Fruit fly (Drosophila melanogaster) whole organism, embryonic: Measurements from ENCODE around the gene Cp16.

Experiments used
- Abd-B ChIP-seq: fragments of 200-800 bp; sonication (Bioruptor generic); optimal IDR thresholded peaks from 2 replicates; lab custom pipeline; 2018; ENCODE audit warnings: missing biosample characterization, mild to moderate bottlenecking, missing genetic modification characterization, moderate library complexity
- Ada2b ChIP-seq: fragments of 200-800 bp; sonication (Bioruptor generic); IDR thresholded peaks from 2 replicates; pipeline ENCODE4 v1.3.6; 2022; ENCODE audit warnings: missing biosample characterization, missing genetic modification characterization
- Atf6 ChIP-seq: fragments of 200-800 bp; sonication (Bioruptor generic); IDR thresholded peaks from 2 replicates; pipeline ENCODE4 v1.3.6; 2022; ENCODE audit warnings: missing biosample characterization, missing genetic modification characterization
- B-H1 ChIP-seq: fragments of 200-800 bp; sonication (Bioruptor generic); IDR thresholded peaks from 3 replicates; pipeline ENCODE4 v1.3.6; 2022; ENCODE audit warnings: missing biosample characterization, missing genetic modification characterization
- CG11093 ChIP-seq: fragments of 200-800 bp; sonication (Bioruptor generic); IDR thresholded peaks from 3 replicates; pipeline ENCODE4 v1.3.6; 2022; ENCODE audit warnings: missing biosample characterization, missing genetic modification characterization
- CG11456 ChIP-seq: fragments of 200-800 bp; sonication (Bioruptor generic); IDR thresholded peaks from 3 replicates; pipeline ENCODE4 v1.3.6; 2022; ENCODE audit warnings: missing biosample characterization, missing genetic modification characterization
- CG12744 ChIP-seq: fragments of 200-800 bp; sonication (Bioruptor generic); optimal IDR thresholded peaks from 2 replicates; lab custom pipeline; 2016; ENCODE audit warnings: missing biosample characterization, missing genetic modification characterization
- CG16779 ChIP-seq: fragments of 200-800 bp; sonication (Bioruptor generic); IDR thresholded peaks from 2 replicates; pipeline ENCODE4 v1.3.6; 2022; ENCODE audit warnings: missing biosample characterization, missing genetic modification characterization
- CG17186 ChIP-seq: fragments of 200-800 bp; sonication (Bioruptor generic); optimal IDR thresholded peaks from 3 replicates; lab custom pipeline; 2017; ENCODE audit warnings: missing biosample characterization, missing genetic modification reagents, missing genetic modification characterization
- CG18262 ChIP-seq: fragments of 200-800 bp; optimal IDR thresholded peaks from 3 replicates; lab custom pipeline; 2019; ENCODE audit warnings: missing biosample characterization, mild to moderate bottlenecking, missing genetic modification characterization, moderate library complexity
- CG1832 ChIP-seq: fragments of 200-800 bp; sonication (Bioruptor generic); optimal IDR thresholded peaks from 2 replicates; lab custom pipeline; 2017; ENCODE audit warnings: missing biosample characterization, mild to moderate bottlenecking, missing genetic modification characterization, inconsistent platforms
- CG3065 ChIP-seq: fragments of 200-800 bp; sonication (Bioruptor generic); optimal IDR thresholded peaks from 2 replicates; lab custom pipeline; 2016; ENCODE audit warnings: missing biosample characterization, missing genetic modification characterization
- CG31365 ChIP-seq: fragments of 200-800 bp; sonication (Bioruptor generic); optimal IDR thresholded peaks from 2 replicates; lab custom pipeline; 2018; ENCODE audit warnings: missing biosample characterization, mild to moderate bottlenecking, missing genetic modification characterization
- CG33213 ChIP-seq: fragments of 200-800 bp; sonication (Bioruptor generic); optimal IDR thresholded peaks from 3 replicates; lab custom pipeline; 2016; ENCODE audit warnings: missing biosample characterization, missing genetic modification characterization
- CG4730 ChIP-seq: fragments of 200-800 bp; sonication (Bioruptor generic); IDR thresholded peaks from 2 replicates; pipeline ENCODE4 v1.3.6; 2022; ENCODE audit warnings: missing biosample characterization, missing genetic modification characterization
- CG6654 ChIP-seq: fragments of 200-800 bp; sonication (Bioruptor generic); optimal IDR thresholded peaks from 2 replicates; lab custom pipeline; 2017; ENCODE audit warnings: missing biosample characterization, mild to moderate bottlenecking, missing genetic modification characterization
- CG7745 ChIP-seq: fragments of 200-800 bp; sonication (Bioruptor generic); optimal IDR thresholded peaks from 2 replicates; lab custom pipeline; 2018; ENCODE audit warnings: missing biosample characterization, mild to moderate bottlenecking, missing genetic modification characterization, moderate library complexity
- CG8388 ChIP-seq: fragments of 200-800 bp; sonication (Bioruptor generic); optimal IDR thresholded peaks from 2 replicates; lab custom pipeline; 2019; ENCODE audit warnings: missing biosample characterization, mild to moderate bottlenecking, missing genetic modification characterization, moderate library complexity
- D ChIP-seq, 2 experiments: fragments of 200-800 bp in 1 of 2; fragments of >200 bp in 1 of 2; sonication (Bioruptor generic) in 1 of 2; optimal IDR thresholded peaks; 2 replicates in 1 of 2; 3 replicates in 1 of 2; lab custom pipeline; 2017; ENCODE audit warnings: mild to moderate bottlenecking in 1 of 2, missing biosample characterization in 1 of 2, missing genetic modification characterization in 1 of 2, missing genetic modification reagents in 1 of 2
- Dll ChIP-seq: fragments of 200-800 bp; sonication (Bioruptor generic); IDR thresholded peaks from 4 replicates; pipeline ENCODE4 v1.3.6; 2022; ENCODE audit warnings: missing biosample characterization, missing genetic modification characterization; ENCODE audit not compliant: partially characterized antibody
- Drgx ChIP-seq: fragments of 200-800 bp; sonication (Bioruptor generic); IDR thresholded peaks from 2 replicates; pipeline ENCODE4 v1.3.6; 2022; ENCODE audit warnings: missing biosample characterization, missing genetic modification characterization
- Fer3 ChIP-seq: fragments of 200-800 bp; sonication (Bioruptor generic); optimal IDR thresholded peaks from 2 replicates; lab custom pipeline; 2018; ENCODE audit warnings: missing biosample characterization, mild to moderate bottlenecking, missing genetic modification characterization, moderate library complexity
- Hr78 ChIP-seq, 2 experiments: fragments of 200-800 bp in 1 of 2; fragments of >200 bp in 1 of 2; sonication (Bioruptor generic) in 1 of 2; optimal IDR thresholded peaks; 2 replicates each; lab custom pipeline; 2017 to 2019; ENCODE audit warnings: missing biosample characterization in 2 of 2, missing genetic modification characterization in 2 of 2, mild to moderate bottlenecking in 1 of 2, moderate library complexity in 1 of 2
- MESR4 ChIP-seq: fragments of 200-800 bp; sonication (Bioruptor generic); optimal IDR thresholded peaks from 2 replicates; lab custom pipeline; 2018; ENCODE audit warnings: missing biosample characterization, mild to moderate bottlenecking, missing genetic modification characterization, moderate library complexity
- NfI ChIP-seq: fragments of 200-800 bp; sonication (Bioruptor generic); optimal IDR thresholded peaks from 3 replicates; lab custom pipeline; 2018; ENCODE audit warnings: missing biosample characterization, mild to moderate bottlenecking, missing genetic modification characterization, moderate library complexity
- Oaz ChIP-seq: fragments of 200-800 bp; sonication (Bioruptor generic); IDR thresholded peaks from 2 replicates; pipeline ENCODE4 v1.3.6; 2022; ENCODE audit warnings: missing biosample characterization, missing genetic modification characterization
- Tbp ChIP-seq: fragments of >200 bp; optimal IDR thresholded peaks from 2 replicates; lab custom pipeline; 2018; ENCODE audit warnings: missing biosample characterization, missing genetic modification characterization
- ac ChIP-seq: fragments of 200-800 bp; sonication (Bioruptor generic); optimal IDR thresholded peaks from 3 replicates; lab custom pipeline; 2017; ENCODE audit warnings: missing biosample characterization, mild to moderate bottlenecking, missing genetic modification characterization
- ase ChIP-seq: fragments of 200-800 bp; sonication (Bioruptor generic); IDR thresholded peaks from 3 replicates; pipeline ENCODE4 v1.3.6; 2022; ENCODE audit warnings: missing biosample characterization, missing genetic modification characterization
- bowl ChIP-seq: fragments of 200-800 bp; sonication (Bioruptor generic); IDR thresholded peaks from 2 replicates; pipeline ENCODE4 v1.3.6; 2022; ENCODE audit warnings: missing biosample characterization, missing genetic modification characterization
- br ChIP-seq: fragments of >200 bp; optimal IDR thresholded peaks from 2 replicates; lab custom pipeline; 2017
- cato ChIP-seq: fragments of 200-800 bp; sonication (Bioruptor generic); optimal IDR thresholded peaks from 2 replicates; lab custom pipeline; 2016; ENCODE audit warnings: missing biosample characterization, missing genetic modification characterization, borderline replicate concordance
- cg ChIP-seq: fragments of 200-800 bp; sonication (Bioruptor generic); optimal IDR thresholded peaks from 3 replicates; lab custom pipeline; 2019; ENCODE audit warnings: missing biosample characterization, mild to moderate bottlenecking, missing genetic modification characterization, moderate library complexity
- ci ChIP-seq: fragments of 200-800 bp; sonication (Bioruptor generic); IDR thresholded peaks from 3 replicates; pipeline ENCODE4 v1.3.6; 2022; ENCODE audit warnings: missing biosample characterization, missing genetic modification characterization
- lab ChIP-seq: fragments of 200-800 bp; sonication (Bioruptor generic); optimal IDR thresholded peaks from 3 replicates; lab custom pipeline; 2017; ENCODE audit warnings: missing biosample characterization, missing genetic modification characterization, mild to moderate bottlenecking, moderate library complexity, missing genetic modification reagents
- lbe ChIP-seq: fragments of 200-800 bp; sonication (Bioruptor generic); optimal IDR thresholded peaks from 2 replicates; lab custom pipeline; 2016; ENCODE audit warnings: missing biosample characterization, mild to moderate bottlenecking, missing genetic modification characterization
- nerfin-1 ChIP-seq: fragments of 200-800 bp; sonication (Bioruptor generic); optimal IDR thresholded peaks from 3 replicates; lab custom pipeline; 2019; ENCODE audit warnings: missing biosample characterization, mild to moderate bottlenecking, missing genetic modification characterization, moderate library complexity
- nmo ChIP-seq: fragments of 200-800 bp; sonication (Bioruptor generic); optimal IDR thresholded peaks from 2 replicates; lab custom pipeline; 2018; ENCODE audit warnings: missing biosample characterization, mild to moderate bottlenecking, missing genetic modification characterization, moderate library complexity
- rib ChIP-seq: fragments of 200-800 bp; sonication (Bioruptor generic); IDR thresholded peaks from 2 replicates; pipeline ENCODE4 v1.3.6; 2022; ENCODE audit warnings: missing biosample characterization, missing genetic modification characterization
- row ChIP-seq: fragments of 200-800 bp; sonication (Bioruptor generic); IDR thresholded peaks from 3 replicates; pipeline ENCODE4 v1.3.6; 2022; ENCODE audit warnings: missing biosample characterization, missing genetic modification characterization
- sc ChIP-seq, 3 experiments: fragments of >200 bp in 2 of 3; fragments of 200-800 bp in 1 of 3; sonication (Bioruptor generic) in 1 of 3; optimal IDR thresholded peaks; 2 replicates in 2 of 3; 3 replicates in 1 of 3; lab custom pipeline; 2017; ENCODE audit warnings: mild to moderate bottlenecking in 1 of 3, missing biosample characterization in 1 of 3, missing genetic modification characterization in 1 of 3, missing genetic modification reagents in 1 of 3
- shn ChIP-seq: fragments of 200-800 bp; sonication (Bioruptor generic); optimal IDR thresholded peaks from 3 replicates; lab custom pipeline; 2016; ENCODE audit warnings: missing biosample characterization, missing genetic modification characterization
- sqz ChIP-seq: fragments of 200-800 bp; sonication (Bioruptor generic); optimal IDR thresholded peaks from 3 replicates; lab custom pipeline; 2018; ENCODE audit warnings: missing biosample characterization, mild to moderate bottlenecking, missing genetic modification characterization
- tio ChIP-seq: fragments of 200-800 bp; sonication (Bioruptor generic); optimal IDR thresholded peaks from 2 replicates; lab custom pipeline; 2017; ENCODE audit warnings: missing biosample characterization, missing genetic modification characterization, inconsistent platforms
- tna ChIP-seq: fragments of 200-800 bp; sonication (Bioruptor generic); IDR thresholded peaks from 2 replicates; pipeline ENCODE4 v1.3.6; 2022; ENCODE audit warnings: missing biosample characterization, missing genetic modification characterization; ENCODE audit not compliant: partially characterized antibody
- trh ChIP-seq: fragments of 200-800 bp; sonication (Bioruptor generic); optimal IDR thresholded peaks from 2 replicates; lab custom pipeline; 2016; ENCODE audit warnings: missing biosample characterization, missing genetic modification characterization
- tup ChIP-seq: fragments of 200-800 bp; sonication (Bioruptor generic); optimal IDR thresholded peaks from 2 replicates; lab custom pipeline; 2016; ENCODE audit warnings: missing biosample characterization, mild to moderate bottlenecking, missing genetic modification characterization, moderate library complexity
- twi ChIP-seq: fragments of 200-800 bp; optimal IDR thresholded peaks from 2 replicates; lab custom pipeline; 2019; ENCODE audit warnings: missing biosample characterization, mild to moderate bottlenecking, missing genetic modification characterization, moderate library complexity

The Cp16 gene

DNA sequence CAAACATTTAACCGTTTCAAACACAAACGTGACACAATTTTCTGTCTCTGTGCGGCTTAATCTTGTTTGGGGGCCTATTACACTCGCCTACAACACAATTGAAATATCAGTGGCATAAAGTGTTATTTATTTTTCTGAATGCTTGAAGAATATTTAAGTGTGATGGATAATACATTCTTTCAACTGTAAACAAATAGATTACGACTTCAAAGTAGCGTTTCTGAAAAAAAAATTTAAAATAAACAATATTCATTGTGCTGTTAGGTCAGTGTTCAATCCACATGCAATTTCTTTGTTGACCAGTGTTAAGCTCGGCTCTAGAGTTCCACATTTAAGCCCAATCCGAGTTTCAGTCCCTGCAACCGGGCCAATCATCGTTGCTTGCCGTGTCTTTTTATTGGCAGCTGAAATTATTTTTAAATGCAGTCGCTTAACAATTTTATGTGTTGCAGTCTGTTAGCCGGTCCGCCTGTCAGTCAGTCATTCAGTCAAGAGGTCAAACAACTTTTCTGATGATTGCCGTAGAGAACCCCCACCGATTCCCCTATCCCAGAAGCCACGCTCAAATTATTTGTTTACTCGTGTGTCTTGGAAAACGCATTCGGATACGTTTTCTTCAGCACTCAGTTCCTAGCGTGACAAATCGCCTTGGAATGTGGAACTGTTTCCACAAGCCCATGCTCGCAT lies 41.4 kb downstream of the Cp16 start (continued):
- TF ChIP-seq Tbp (GFP tag; lab: Kevin White, UChicago) (no peak), Abd-B (GFP tag; lab: Kevin White, UChicago) (peak; percentile 72), rib (GFP tag; lab: Robert Waterston, UW) (no peak), tup (GFP tag; lab: Kevin White, UChicago) (peak; percentile 50), CG4730 (GFP tag; lab: Robert Waterston, UW) (peak; percentile 48; the same call in 1 of the 2 replicates), Atf6 (peak; percentile 60; the same call in 1 of the 2 replicates), Ada2b (GFP tag; lab: Robert Waterston, UW) (peak; percentile 66), CG16779 (GFP tag; lab: Robert Waterston, UW) (no peak), CG33213 (no peak), CG6654 (GFP tag; lab: Kevin White, UChicago) (peak; percentile 25), Hr78 (GFP tag; optimal IDR thresholded peaks at IDR 0.05; lab: Kevin White, UChicago) (peak in 1 of 2 experiments; percentile 73), CG17186 (GFP tag; lab: Kevin White, UChicago) (no peak), br (lab: Kevin White, UChicago) (no peak), NfI (GFP tag; lab: Kevin White, UChicago) (peak; percentile 73), CG11093 (GFP tag; lab: Robert Waterston, UW) (0 out of 3 replicates have a peak, but pooled peaks have one; percentile 26), lbe (GFP tag; lab: Kevin White, UChicago) (no peak), CG7745 (no peak), cato (GFP tag; lab: Kevin White, UChicago) (peak; percentile 60), CG11456 (0 out of 3 replicates have a peak, but pooled peaks have one; percentile 42), CG8388 (GFP tag; lab: Kevin White, UChicago) (peak; percentile 82), nmo (GFP tag; lab: Kevin White, UChicago) (peak; percentile 85), CG1832 (GFP tag; lab: Kevin White, UChicago) (no peak), sqz (peak; percentile 57), sc (optimal IDR thresholded peaks at IDR 0.05; lab: Kevin White, UChicago) (no peak), sc (GFP tag; optimal IDR thresholded peaks at IDR 0.05; lab: Kevin White, UChicago) (peak; percentile 66), CG3065 (GFP tag; lab: Kevin White, UChicago) (peak; percentile 38), MESR4 (GFP tag; lab: Kevin White, UChicago) (no peak), trh (GFP tag; lab: Kevin White, UChicago) (peak; percentile 35), CG31365 (tag; lab: Kevin White, UChicago) (no peak), CG12744 (GFP tag; lab: Kevin White, UChicago) (no peak), lab (GFP tag; lab: Kevin White, UChicago) (peak; percentile 46), D (optimal IDR thresholded peaks at IDR 0.05; lab: Kevin White, UChicago) (no peak), D (GFP tag; optimal IDR thresholded peaks at IDR 0.05; lab: Kevin White, UChicago) (peak; percentile 62), Oaz (peak; percentile 5; the same call in 1 of the 2 replicates), cg (GFP tag; lab: Kevin White, UChicago) (no peak), shn (GFP tag; lab: Kevin White, UChicago) (peak; percentile 24), bowl (GFP tag; lab: Robert Waterston, UW) (peak; percentile 23; the same call in 1 of the 2 replicates), twi (peak; percentile 61), Drgx (GFP tag; lab: Robert Waterston, UW) (peak; percentile 76), B-H1 (GFP tag; lab: Robert Waterston, UW) (peak; percentile 43), tna (GFP tag; lab: Robert Waterston, UW) (no peak), Dll (no peak), CG18262 (peak; percentile 86), nerfin-1 (tag; lab: Kevin White, UChicago) (peak; percentile 72), ac (no peak), row (peak; percentile 83), Fer3 (tag; lab: Kevin White, UChicago) (peak; percentile 55), ci (GFP tag; lab: Robert Waterston, UW) (peak; percentile 82), ase (GFP tag; lab: Robert Waterston, UW) (peak; percentile 31; the same call in 2 of the 3 replicates), tio (GFP tag; lab: Kevin White, UChicago) (peak; percentile 50)
